Worm (Caenorhabditis elegans) whole organism, L1 larva: ENCODE measurements around the gene flp-34.

Experiments
- fos-1 ChIP-seq: fragments of 150-350 bp; optimal IDR thresholded peaks from 2 replicates; lab custom pipeline; 2014; ENCODE audit warnings: missing biosample characterization, missing genetic modification characterization
- mdl-1 ChIP-seq, 2 experiments: fragments of 150-350 bp; optimal IDR thresholded peaks; 2 replicates each; lab custom pipeline; 2014 to 2017; ENCODE audit warnings: missing biosample characterization in 2 of 2, missing genetic modification characterization in 2 of 2, inconsistent platforms in 1 of 2
- zag-1 ChIP-seq: fragments of 150-350 bp; optimal IDR thresholded peaks from 2 replicates; lab custom pipeline; 2014; ENCODE audit warnings: missing biosample characterization, missing genetic modification characterization
- ztf-4 ChIP-seq: fragments of 150-350 bp; optimal IDR thresholded peaks from 2 replicates; lab custom pipeline; 2014; ENCODE audit warnings: missing biosample characterization, missing genetic modification characterization

DNA sequence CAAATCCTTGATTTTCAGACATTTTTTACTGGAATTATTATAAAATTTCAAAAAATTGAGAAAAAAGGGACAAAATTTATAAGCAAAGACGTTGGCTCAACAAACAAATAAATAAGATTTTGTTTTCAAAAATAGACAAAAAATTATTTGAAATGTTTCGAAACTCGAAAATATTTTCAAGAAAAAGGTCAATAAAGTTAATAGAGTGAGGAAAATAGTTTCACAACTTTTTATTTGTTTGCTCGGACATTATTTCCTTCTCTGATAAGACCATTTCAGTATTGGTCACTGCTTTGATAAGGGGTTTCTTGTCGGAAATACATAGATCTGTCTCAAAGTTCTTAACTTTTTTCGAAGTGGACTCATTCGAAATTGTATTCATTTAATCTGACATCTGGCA is 6.2 kb downstream of the flp-34 start, which contains the start of gene R09A1.3:
- TF ChIP-seq zag-1 (tag; lab: Kevin White, UChicago) (no peak), ztf-4 (tag; lab: Kevin White, UChicago) (no peak), mdl-1 (tag; optimal IDR thresholded peaks at IDR 0.05; lab: Kevin White, UChicago) (no peak), fos-1 (tag; lab: Kevin White, UChicago) (no peak)
